Worm (Caenorhabditis elegans) whole organism, young adult: ENCODE measurements around the gene rad-51.

Experiments
- B0019.2 ChIP-seq: fragments of 200-800 bp; sonication (Bioruptor generic); conservative IDR thresholded peaks from 2 replicates; pipeline ENCODE4 v1.3.6; 2022; ENCODE audit warnings: missing genetic modification reagents, missing genetic modification characterization, missing compliant biosample characterization
- B0336.3 ChIP-seq: fragments of 200-800 bp; sonication (Bioruptor generic); IDR thresholded peaks from 2 replicates; pipeline ENCODE4 v1.3.6; 2022; ENCODE audit warnings: missing genetic modification characterization, missing compliant biosample characterization
- F10E7.11 ChIP-seq: sonication (generic microtip); optimal IDR thresholded peaks from 2 replicates; lab custom pipeline; 2017; ENCODE audit warnings: mild to moderate bottlenecking, missing genetic modification characterization, moderate library complexity, missing compliant biosample characterization
- F22D6.2 ChIP-seq: sonication (generic microtip); optimal IDR thresholded peaks from 2 replicates; lab custom pipeline; 2016; ENCODE audit warnings: mild to moderate bottlenecking, missing genetic modification characterization, missing compliant biosample characterization
- F39B2.1 ChIP-seq: fragments of 200-800 bp; sonication (Bioruptor generic); IDR thresholded peaks from 2 replicates; pipeline ENCODE4 v1.3.6; 2022; ENCODE audit warnings: missing genetic modification reagents, missing genetic modification characterization, missing compliant biosample characterization
- K12H6.12 ChIP-seq: fragments of 200-800 bp; sonication (Bioruptor generic); optimal IDR thresholded peaks from 2 replicates; lab custom pipeline; 2018; ENCODE audit warnings: mild to moderate bottlenecking, missing genetic modification characterization, missing compliant biosample characterization
- T26A5.8 ChIP-seq: sonication (generic microtip); optimal IDR thresholded peaks from 2 replicates; lab custom pipeline; 2016; ENCODE audit warnings: missing genetic modification characterization, missing compliant biosample characterization
- Y53G8AR.9 ChIP-seq: fragments of 200-800 bp; sonication (Bioruptor generic); conservative IDR thresholded peaks from 2 replicates; pipeline ENCODE4 v1.3.6; 2022; ENCODE audit warnings: missing genetic modification reagents, missing genetic modification characterization, missing compliant biosample characterization
- ZK185.1 ChIP-seq: sonication (generic microtip); optimal IDR thresholded peaks from 2 replicates; lab custom pipeline; 2016; ENCODE audit warnings: mild to moderate bottlenecking, missing genetic modification characterization, missing compliant biosample characterization; ENCODE audit not compliant: poor library complexity, severe bottlenecking
- attf-3 ChIP-seq: fragments of 200-800 bp; sonication (Bioruptor generic); conservative IDR thresholded peaks from 2 replicates; pipeline ENCODE4 v1.3.6; 2022; ENCODE audit warnings: missing genetic modification reagents, missing genetic modification characterization, missing compliant biosample characterization
- ccch-3 ChIP-seq: fragments of 200-800 bp; sonication (Bioruptor generic); optimal IDR thresholded peaks from 2 replicates; lab custom pipeline; 2018; ENCODE audit warnings: mild to moderate bottlenecking, missing genetic modification characterization, missing compliant biosample characterization
- cebp-1 ChIP-seq, 2 experiments: fragments of 200-800 bp in 1 of 2; sonication (Bioruptor generic) in 1 of 2; sonication (generic microtip) in 1 of 2; IDR thresholded peaks in 1 of 2; optimal IDR thresholded peaks in 1 of 2; 2 replicates each; pipeline versions ENCODE4 v1.3.6 to Lab custom; 2017 to 2022; ENCODE audit warnings: missing compliant biosample characterization in 2 of 2, missing genetic modification characterization in 2 of 2, mild to moderate bottlenecking in 1 of 2, missing genetic modification reagents in 1 of 2, moderate library complexity in 1 of 2
- chd-7 ChIP-seq: sonication (generic microtip); optimal IDR thresholded peaks from 2 replicates; lab custom pipeline; 2016; ENCODE audit warnings: mild to moderate bottlenecking, missing genetic modification characterization, moderate library complexity, missing compliant biosample characterization
- die-1 ChIP-seq: sonication (generic microtip); optimal IDR thresholded peaks from 2 replicates; lab custom pipeline; 2016; ENCODE audit warnings: missing genotype, mild to moderate bottlenecking, missing genetic modification characterization, missing compliant biosample characterization
- dox-1 ChIP-seq: fragments of 200-800 bp; sonication (Bioruptor generic); IDR thresholded peaks from 2 replicates; pipeline ENCODE4 v1.3.6; 2022; ENCODE audit warnings: missing genetic modification reagents, missing genetic modification characterization, missing compliant biosample characterization
- dpff-1 ChIP-seq: sonication (generic microtip); optimal IDR thresholded peaks from 2 replicates; lab custom pipeline; 2017; ENCODE audit warnings: mild to moderate bottlenecking, missing genetic modification characterization, missing compliant biosample characterization
- egrh-3 ChIP-seq: fragments of 200-800 bp; sonication (Bioruptor generic); IDR thresholded peaks from 2 replicates; pipeline ENCODE4 v1.3.6; 2022; ENCODE audit warnings: missing genetic modification reagents, missing genetic modification characterization, missing compliant biosample characterization
- gei-17 ChIP-seq: fragments of 200-800 bp; sonication (Bioruptor generic); optimal IDR thresholded peaks from 2 replicates; lab custom pipeline; 2018; ENCODE audit warnings: mild to moderate bottlenecking, missing genetic modification characterization, missing compliant biosample characterization
- hmg-20 ChIP-seq: fragments of 200-800 bp; sonication (Bioruptor generic); IDR thresholded peaks from 2 replicates; pipeline ENCODE4 v1.3.6; 2022; ENCODE audit warnings: missing genetic modification reagents, missing genetic modification characterization, missing compliant biosample characterization
- let-526 ChIP-seq: fragments of 200-800 bp; sonication (Bioruptor generic); IDR thresholded peaks from 2 replicates; pipeline ENCODE4 v1.3.6; 2022; ENCODE audit warnings: missing genetic modification reagents, missing genetic modification characterization, missing compliant biosample characterization
- let-607 ChIP-seq, 2 experiments: fragments of 200-800 bp in 1 of 2; sonication (Bioruptor generic) in 1 of 2; sonication (generic microtip) in 1 of 2; optimal IDR thresholded peaks; 2 replicates each; lab custom pipeline; 2016 to 2018; ENCODE audit warnings: mild to moderate bottlenecking in 2 of 2, missing compliant biosample characterization in 2 of 2, missing genetic modification characterization in 2 of 2, moderate library complexity in 2 of 2, missing genotype in 1 of 2
- lin-35 ChIP-seq, 3 experiments: fragments of 150-350 bp in 2 of 3; sonication (generic microtip) in 1 of 3; optimal IDR thresholded peaks; 2 replicates each; lab custom pipeline; 2014 to 2018; ENCODE audit warnings: missing biosample characterization in 3 of 3, missing genetic modification characterization in 3 of 3, missing genetic modification reagents in 3 of 3
- lin-40 ChIP-seq: sonication (generic microtip); optimal IDR thresholded peaks from 2 replicates; lab custom pipeline; 2016; ENCODE audit warnings: missing genetic modification characterization, mild to moderate bottlenecking, missing compliant biosample characterization, missing genotype, missing genetic modification reagents
- lin-54 ChIP-seq: fragments of 200-800 bp; sonication (Bioruptor generic); optimal IDR thresholded peaks from 2 replicates; lab custom pipeline; 2018; ENCODE audit warnings: mild to moderate bottlenecking, missing genetic modification characterization, missing compliant biosample characterization
- lir-1 ChIP-seq: fragments of 200-800 bp; sonication (Bioruptor generic); conservative IDR thresholded peaks from 2 replicates; pipeline ENCODE4 v1.3.6; 2022; ENCODE audit warnings: missing genetic modification reagents, missing genetic modification characterization, missing compliant biosample characterization
- madf-10 ChIP-seq: sonication (generic microtip); optimal IDR thresholded peaks from 2 replicates; lab custom pipeline; 2016; ENCODE audit warnings: mild to moderate bottlenecking, missing genetic modification characterization, missing compliant biosample characterization
- mcd-1 ChIP-seq: fragments of 200-800 bp; sonication (Bioruptor generic); IDR thresholded peaks from 2 replicates; pipeline ENCODE4 v1.3.6; 2022; ENCODE audit warnings: missing genetic modification reagents, missing genetic modification characterization, missing compliant biosample characterization
- mxl-1 ChIP-seq: sonication (generic microtip); optimal IDR thresholded peaks from 2 replicates; lab custom pipeline; 2016; ENCODE audit warnings: missing genetic modification characterization, missing compliant biosample characterization
- nfya-1 ChIP-seq: sonication (generic microtip); optimal IDR thresholded peaks from 2 replicates; lab custom pipeline; 2017; ENCODE audit warnings: antibody characterized with exemption, missing compliant biosample characterization, missing genetic modification characterization, borderline replicate concordance; ENCODE audit not compliant: insufficient read depth
- nfyb-1 ChIP-seq: fragments of 200-800 bp; sonication (Bioruptor generic); IDR thresholded peaks from 2 replicates; pipeline ENCODE4 v1.3.6; 2022; ENCODE audit warnings: missing genetic modification reagents, missing genetic modification characterization, missing compliant biosample characterization
- nhr-80 ChIP-seq: sonication (generic microtip); optimal IDR thresholded peaks from 2 replicates; lab custom pipeline; 2016; ENCODE audit warnings: missing genetic modification characterization, missing compliant biosample characterization
- nhr-90 ChIP-seq: sonication (generic microtip); optimal IDR thresholded peaks from 2 replicates; lab custom pipeline; 2016; ENCODE audit warnings: missing genotype, mild to moderate bottlenecking, missing genetic modification characterization, missing compliant biosample characterization
- rpc-1 ChIP-seq, 2 experiments: fragments of 150-350 bp in 1 of 2; sonication (generic microtip) in 1 of 2; optimal IDR thresholded peaks; 2 replicates each; lab custom pipeline; 2014 to 2018; ENCODE audit warnings: missing biosample characterization in 1 of 2, missing genetic modification characterization in 1 of 2, missing genetic modification reagents in 1 of 2, missing genotype in 1 of 2
- snpc-1.3 ChIP-seq: sonication (generic microtip); optimal IDR thresholded peaks from 2 replicates; lab custom pipeline; 2017; ENCODE audit warnings: missing genetic modification characterization, mild to moderate bottlenecking, missing compliant biosample characterization, antibody characterized with exemption, moderate library complexity, missing genotype, missing genetic modification reagents; ENCODE audit not compliant: insufficient read depth
- snpc-3.4 ChIP-seq: sonication (generic microtip); optimal IDR thresholded peaks from 2 replicates; lab custom pipeline; 2017; ENCODE audit warnings: missing genetic modification characterization, mild to moderate bottlenecking, missing compliant biosample characterization, antibody characterized with exemption, moderate library complexity, missing genotype, missing genetic modification reagents
- snpc-4 ChIP-seq, 5 experiments: fragments of 150-350 bp in 1 of 5; sonication (generic microtip) in 4 of 5; optimal IDR thresholded peaks; 2 replicates each; lab custom pipeline; 2014 to 2018; ENCODE audit warnings: missing genetic modification characterization in 5 of 5, missing biosample characterization in 3 of 5, antibody characterized with exemption in 2 of 5, mild to moderate bottlenecking in 2 of 5, missing compliant biosample characterization in 2 of 5, missing genotype in 2 of 5, moderate library complexity in 2 of 5, missing genetic modification reagents in 1 of 5
- tbp1 ChIP-seq: fragments of 200-800 bp; sonication (Bioruptor generic); optimal IDR thresholded peaks from 2 replicates; lab custom pipeline; 2018; ENCODE audit warnings: mild to moderate bottlenecking, missing genetic modification characterization, missing compliant biosample characterization
- tbx-9 ChIP-seq: sonication (generic microtip); optimal IDR thresholded peaks from 2 replicates; lab custom pipeline; 2016; ENCODE audit warnings: borderline replicate concordance, missing genetic modification characterization, inconsistent platforms, missing compliant biosample characterization
- tlf-1 ChIP-seq: fragments of 200-800 bp; sonication (Bioruptor generic); optimal IDR thresholded peaks from 2 replicates; lab custom pipeline; 2018; ENCODE audit warnings: mild to moderate bottlenecking, missing genetic modification characterization, missing compliant biosample characterization
- ztf-22 ChIP-seq: fragments of 200-800 bp; sonication (Bioruptor generic); optimal IDR thresholded peaks from 2 replicates; lab custom pipeline; 2018; ENCODE audit warnings: mild to moderate bottlenecking, missing genetic modification characterization, moderate library complexity, missing compliant biosample characterization
- ztf-25 ChIP-seq: fragments of 200-800 bp; sonication (Bioruptor generic); IDR thresholded peaks from 2 replicates; pipeline ENCODE4 v1.3.6; 2022; ENCODE audit warnings: missing genetic modification reagents, missing genetic modification characterization, missing compliant biosample characterization
- ztf-3 ChIP-seq: fragments of 200-800 bp; sonication (Bioruptor generic); optimal IDR thresholded peaks from 2 replicates; lab custom pipeline; 2018; ENCODE audit warnings: mild to moderate bottlenecking, missing genetic modification characterization, missing compliant biosample characterization

rad-51 gene

ce11 chrIV:10252350-10252792, 31.7 kb downstream of the rad-51 start (continued):
- peak; percentile 39 for TF ChIP-seq die-1 (tag; lab: Kevin White, UChicago)
- TF ChIP-seq tbp1 (GFP tag; lab: Kevin White, UChicago) = peak; percentile 58
- peak; percentile 75 for TF ChIP-seq tlf-1 (GFP tag; lab: Kevin White, UChicago)
- TF ChIP-seq F10E7.11 = no peak
- TF ChIP-seq ztf-22 (GFP tag; lab: Kevin White, UChicago) = peak; percentile 61
- peak; percentile 33; the same call in 1 of the 2 replicates for TF ChIP-seq let-526 (GFP tag; lab: Robert Waterston, UW)
- no peak for TF ChIP-seq T26A5.8 (tag; lab: Kevin White, UChicago)
- TF ChIP-seq mxl-1 (tag; lab: Kevin White, UChicago) = peak; percentile 19
- TF ChIP-seq nhr-80 (tag; lab: Kevin White, UChicago) = peak; percentile 95
- peak; percentile 93 for TF ChIP-seq K12H6.12 (tag; lab: Kevin White, UChicago)
- TF ChIP-seq ccch-3 (GFP tag; lab: Kevin White, UChicago) = no peak
- peak; percentile 89 for TF ChIP-seq chd-7
- no peak for TF ChIP-seq snpc-1.3 (tag; lab: Kevin White, UChicago)
- peak; percentile 71 for TF ChIP-seq mcd-1 (GFP tag; lab: Robert Waterston, UW)
- TF ChIP-seq lir-1 = peak; percentile 59; the same call in 1 of the 2 replicates
- no peak for TF ChIP-seq F39B2.1 (GFP tag; lab: Robert Waterston, UW)
- TF ChIP-seq Y53G8AR.9 = peak; percentile 71
- no peak for TF ChIP-seq dpff-1 (tag; lab: Kevin White, UChicago)
- no peak for TF ChIP-seq snpc-3.4
- peak; percentile 60 for TF ChIP-seq ztf-3 (GFP tag; lab: Kevin White, UChicago)
- TF ChIP-seq gei-17 (GFP tag; lab: Kevin White, UChicago) = peak; percentile 49
- TF ChIP-seq B0336.3 (GFP tag; lab: Robert Waterston, UW) = peak; percentile 75
- peak; percentile 76 for TF ChIP-seq egrh-3
- no peak for TF ChIP-seq B0019.2 (GFP tag; lab: Robert Waterston, UW)
- peak in 2 of 3 experiments; percentile 32 to 80 for TF ChIP-seq lin-35 (GFP tag; optimal IDR thresholded peaks at IDR 0.05; lab: Kevin White, UChicago)
- TF ChIP-seq cebp-1 (GFP tag; IDR thresholded peaks at IDR 0.05; lab: Robert Waterston, UW) = peak; percentile 50; the same call in 1 of the 2 replicates
- TF ChIP-seq cebp-1 (tag; optimal IDR thresholded peaks at IDR 0.05; lab: Kevin White, UChicago) = peak; percentile 89
- no peak for TF ChIP-seq hmg-20 (GFP tag; lab: Robert Waterston, UW)
- peak; percentile 91 for TF ChIP-seq lin-40 (tag; lab: Kevin White, UChicago)
- peak; percentile 46 for TF ChIP-seq F22D6.2 (tag; lab: Kevin White, UChicago)
- no peak for TF ChIP-seq ztf-25
- peak; percentile 50 for TF ChIP-seq nhr-90 (tag; lab: Kevin White, UChicago)
- TF ChIP-seq snpc-4 (GFP tag; optimal IDR thresholded peaks at IDR 0.05; lab: Kevin White, UChicago) = peak; percentile 63
- TF ChIP-seq snpc-4 (tag; optimal IDR thresholded peaks at IDR 0.05; lab: Kevin White, UChicago) = peak in 2 of 4 experiments; percentile 55 to 56
- TF ChIP-seq lin-54 (GFP tag; lab: Kevin White, UChicago) = peak; percentile 50
- TF ChIP-seq attf-3 (GFP tag; lab: Robert Waterston, UW) = 0 out of 2 replicates have a peak, but pooled peaks have one; percentile 33
- peak; percentile 32 for TF ChIP-seq ZK185.1 (tag; lab: Kevin White, UChicago)
- peak; percentile 65 to 75 for TF ChIP-seq let-607 (tag; optimal IDR thresholded peaks at IDR 0.05; lab: Kevin White, UChicago)
- TF ChIP-seq rpc-1 (optimal IDR thresholded peaks at IDR 0.05; lab: Kevin White, UChicago) = no peak
- no peak for TF ChIP-seq rpc-1 (tag; optimal IDR thresholded peaks at IDR 0.05; lab: Kevin White, UChicago)
- TF ChIP-seq tbx-9 = no peak
- TF ChIP-seq nfya-1 (tag; lab: Kevin White, UChicago) = no peak
- peak; percentile 60 for TF ChIP-seq madf-10 (tag; lab: Kevin White, UChicago)
- peak; percentile 83 for TF ChIP-seq dox-1
- TF ChIP-seq nfyb-1 = peak; percentile 79
- TF ChIP-seq, all 124 proteins: peak for 47
